Worm (Caenorhabditis elegans) whole organism, L3 larva: ENCODE measurements around the gene C05A2.4.

Experiments
- aly-2 ChIP-seq: fragments of 150-350 bp; optimal IDR thresholded peaks from 2 replicates; lab custom pipeline; 2014; ENCODE audit warnings: missing biosample characterization, missing genetic modification characterization
- ceh-28 ChIP-seq: fragments of 150-350 bp; optimal IDR thresholded peaks from 2 replicates; lab custom pipeline; 2014; ENCODE audit warnings: missing biosample characterization, missing genetic modification reagents, missing genetic modification characterization
- egl-27 ChIP-seq: sonication (generic microtip); optimal IDR thresholded peaks from 4 replicates; lab custom pipeline; 2017; ENCODE audit warnings: missing biosample characterization, missing genetic modification reagents, missing genetic modification characterization
- fkh-10 ChIP-seq: sonication (generic microtip); optimal IDR thresholded peaks from 2 replicates; lab custom pipeline; 2017; ENCODE audit warnings: missing biosample characterization, missing genetic modification reagents, missing genetic modification characterization
- lsy-12 ChIP-seq: sonication (generic microtip); optimal IDR thresholded peaks from 2 replicates; lab custom pipeline; 2016; ENCODE audit warnings: mild to moderate bottlenecking, missing genetic modification characterization, missing compliant biosample characterization
- nhr-77 ChIP-seq: fragments of 150-350 bp; optimal IDR thresholded peaks from 2 replicates; lab custom pipeline; 2014; ENCODE audit warnings: missing biosample characterization, missing genetic modification characterization
- sea-2 ChIP-seq: fragments of 150-350 bp; sonication (generic microtip); optimal IDR thresholded peaks from 4 replicates; lab custom pipeline; 2014; ENCODE audit warnings: missing biosample characterization, missing genetic modification reagents, missing genetic modification characterization
- snpc-4 ChIP-seq: fragments of 150-350 bp; optimal IDR thresholded peaks from 2 replicates; lab custom pipeline; 2014; ENCODE audit warnings: missing biosample characterization, missing genetic modification characterization
- unc-62 ChIP-seq: fragments of 150-350 bp; sonication (generic microtip); optimal IDR thresholded peaks from 4 replicates; lab custom pipeline; 2014; ENCODE audit warnings: missing biosample characterization, missing genetic modification reagents, missing genetic modification characterization

DNA sequence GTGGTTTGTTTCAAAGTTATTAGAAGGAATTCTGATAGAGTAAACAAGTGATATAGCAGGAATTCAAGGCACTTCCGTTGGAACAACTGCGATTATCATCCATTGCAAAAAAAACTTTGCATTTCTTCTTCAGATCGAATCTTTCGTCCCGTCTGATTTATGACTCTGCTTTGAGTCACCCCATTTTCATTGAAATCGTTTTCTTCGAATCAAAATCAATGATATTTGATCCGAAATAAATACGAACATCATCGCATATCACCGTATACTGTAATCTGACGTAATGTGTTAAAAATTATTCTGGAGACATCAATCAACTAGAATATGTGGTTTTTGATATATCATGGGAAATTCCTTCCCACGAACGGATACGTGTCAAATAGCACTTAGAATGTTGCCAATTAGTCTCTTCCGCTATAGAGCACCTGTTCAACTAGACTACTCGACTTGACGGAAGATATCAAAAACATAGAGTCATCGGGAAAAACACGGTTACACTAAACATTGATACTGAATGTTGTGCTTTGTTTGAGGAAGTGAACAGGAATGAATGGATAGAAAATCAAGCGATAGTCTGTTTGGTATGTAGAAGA is 35.6 kb downstream of the C05A2.4 start:
- TF ChIP-seq nhr-77 (tag; lab: Kevin White, UChicago) (no peak), egl-27 (tag; lab: Kevin White, UChicago) (no peak), aly-2 (tag; lab: Kevin White, UChicago) (no peak), snpc-4 (tag; lab: Kevin White, UChicago) (no peak), unc-62 (peak; percentile 1), fkh-10 (GFP tag; lab: Kevin White, UChicago) (no peak), lsy-12 (tag; lab: Kevin White, UChicago) (no peak), sea-2 (GFP tag; lab: Kevin White, UChicago) (no peak), ceh-28 (tag; lab: Kevin White, UChicago) (no peak)
